Worm (Caenorhabditis elegans): Measurements from ENCODE around the gene F57B9.8.

DNA sequence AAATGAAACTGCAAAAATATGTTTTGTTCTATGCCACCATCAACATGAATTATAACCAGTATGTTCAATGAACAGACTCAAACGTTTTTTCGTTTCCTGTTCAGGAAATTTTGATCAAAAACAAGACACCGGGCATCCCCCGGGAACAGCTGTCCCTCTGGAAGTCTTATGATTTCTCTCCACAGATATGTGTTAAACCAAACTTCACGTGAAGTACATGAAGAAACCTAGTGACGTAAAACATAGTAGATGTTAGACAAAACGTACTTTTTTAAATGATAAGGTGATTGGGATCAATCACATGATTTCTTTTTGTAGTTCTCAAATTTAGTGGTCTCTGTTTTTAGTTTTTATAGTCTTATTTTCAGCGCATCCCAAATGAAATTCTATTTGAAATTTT, 36.6 kb downstream of the F57B9.8 start:
- TF ChIP-seq med-1 (GFP tag; optimal IDR thresholded peaks at IDR 0.05; ENCODE audit: insufficient read depth) (no peak), T22C8.4 (GFP tag; IDR thresholded peaks at IDR 0.05) (no peak), cog-1 (tag; optimal IDR thresholded peaks at IDR 0.05) (no peak), flt-1 (GFP tag; IDR thresholded peaks at IDR 0.05) (no peak), ztf-23 (GFP tag; IDR thresholded peaks at IDR 0.05) (no peak)
